Fruit fly (Drosophila melanogaster) whole organism, embryonic: ENCODE measurements around the gene tinc.

Experiments used
- Atf3 ChIP-seq: fragments of 200-800 bp; sonication (Bioruptor generic); optimal IDR thresholded peaks from 3 replicates; lab custom pipeline; 2016; ENCODE audit warnings: missing biosample characterization, missing genetic modification characterization
- Awh ChIP-seq: fragments of 200-800 bp; sonication (Bioruptor generic); IDR thresholded peaks from 2 replicates; pipeline ENCODE4, ENCODE4 v1.3.6; 2022; ENCODE audit warnings: missing biosample characterization, missing genetic modification characterization
- B-H2 ChIP-seq: fragments of 200-800 bp; sonication (Bioruptor generic); optimal IDR thresholded peaks from 2 replicates; lab custom pipeline; 2018; ENCODE audit warnings: missing biosample characterization, mild to moderate bottlenecking, missing genetic modification characterization
- CG10431 ChIP-seq: fragments of 200-800 bp; sonication (Bioruptor generic); optimal IDR thresholded peaks from 3 replicates; lab custom pipeline; 2018; ENCODE audit warnings: missing biosample characterization, mild to moderate bottlenecking, missing genetic modification characterization
- CG10543 ChIP-seq: fragments of 200-800 bp; sonication (Bioruptor generic); optimal IDR thresholded peaks from 3 replicates; lab custom pipeline; 2017; ENCODE audit warnings: missing biosample characterization, mild to moderate bottlenecking, missing genetic modification characterization, moderate library complexity
- CG10959 ChIP-seq: fragments of 200-800 bp; sonication (Bioruptor generic); IDR thresholded peaks from 2 replicates; pipeline ENCODE4 v1.3.6; 2022; ENCODE audit warnings: missing biosample characterization, missing genetic modification characterization
- CG10979 ChIP-seq: fragments of 200-800 bp; sonication (Bioruptor generic); optimal IDR thresholded peaks from 2 replicates; lab custom pipeline; 2018; ENCODE audit warnings: missing biosample characterization, mild to moderate bottlenecking, missing genetic modification characterization, moderate library complexity
- CG15011 ChIP-seq: fragments of 200-800 bp; sonication (Bioruptor generic); optimal IDR thresholded peaks from 3 replicates; lab custom pipeline; 2018; ENCODE audit warnings: missing biosample characterization, mild to moderate bottlenecking, missing genetic modification characterization
- CG17802 ChIP-seq: fragments of 200-800 bp; sonication (Bioruptor generic); optimal IDR thresholded peaks from 2 replicates; lab custom pipeline; 2018; ENCODE audit warnings: missing biosample characterization, mild to moderate bottlenecking, missing genetic modification characterization, moderate library complexity
- CG18476 ChIP-seq: fragments of 200-800 bp; sonication (Bioruptor generic); optimal IDR thresholded peaks from 2 replicates; lab custom pipeline; 2016; ENCODE audit warnings: missing biosample characterization, mild to moderate bottlenecking, missing genetic modification characterization
- CG31388 ChIP-seq: fragments of 200-800 bp; sonication (Bioruptor generic); optimal IDR thresholded peaks from 2 replicates; lab custom pipeline; 2016; ENCODE audit warnings: missing biosample characterization, missing genetic modification characterization
- CG3163 ChIP-seq: fragments of 200-800 bp; sonication (Bioruptor generic); optimal IDR thresholded peaks from 3 replicates; lab custom pipeline; 2016; ENCODE audit warnings: missing biosample characterization, missing genetic modification characterization
- CG4730 ChIP-seq: fragments of 200-800 bp; sonication (Bioruptor generic); IDR thresholded peaks from 2 replicates; pipeline ENCODE4 v1.3.6; 2022; ENCODE audit warnings: missing biosample characterization, missing genetic modification characterization
- CG5180 ChIP-seq: fragments of 200-800 bp; sonication (Bioruptor generic); optimal IDR thresholded peaks from 3 replicates; lab custom pipeline; 2017; ENCODE audit warnings: missing biosample characterization, missing genetic modification characterization, mild to moderate bottlenecking, moderate library complexity, missing genetic modification reagents
- CG6765 ChIP-seq: fragments of 200-800 bp; sonication (Bioruptor generic); optimal IDR thresholded peaks from 3 replicates; lab custom pipeline; 2017; ENCODE audit warnings: missing biosample characterization, mild to moderate bottlenecking, missing genetic modification characterization
- CG7928 ChIP-seq: fragments of 200-800 bp; sonication (Bioruptor generic); optimal IDR thresholded peaks from 2 replicates; lab custom pipeline; 2017; ENCODE audit warnings: missing biosample characterization, mild to moderate bottlenecking, missing genetic modification characterization
- CG8388 ChIP-seq: fragments of 200-800 bp; sonication (Bioruptor generic); optimal IDR thresholded peaks from 2 replicates; lab custom pipeline; 2019; ENCODE audit warnings: missing biosample characterization, mild to moderate bottlenecking, missing genetic modification characterization, moderate library complexity
- CoRest ChIP-seq: fragments of 200-800 bp; sonication (Bioruptor generic); optimal IDR thresholded peaks from 3 replicates; lab custom pipeline; 2018; ENCODE audit warnings: missing biosample characterization, mild to moderate bottlenecking, missing genetic modification characterization, moderate library complexity
- Dfd ChIP-seq, 2 experiments: fragments of >200 bp; optimal IDR thresholded peaks; 2 replicates each; lab custom pipeline; 2017; ENCODE audit warnings: missing biosample characterization in 2 of 2, missing genetic modification characterization in 2 of 2
- Doc2 ChIP-seq: fragments of 200-800 bp; sonication (Bioruptor generic); IDR thresholded peaks from 2 replicates; pipeline ENCODE4 v1.3.6; 2022; ENCODE audit warnings: missing biosample characterization, missing genetic modification characterization
- E2f1 ChIP-seq: fragments of 200-800 bp; sonication (Bioruptor generic); IDR thresholded peaks from 2 replicates; pipeline ENCODE4 v1.3.6; 2022; ENCODE audit warnings: missing biosample characterization, missing genetic modification characterization
- Fer1 ChIP-seq: fragments of 200-800 bp; sonication (Bioruptor generic); optimal IDR thresholded peaks from 2 replicates; lab custom pipeline; 2017; ENCODE audit warnings: missing biosample characterization, mild to moderate bottlenecking, missing genetic modification characterization
- Gug ChIP-seq: fragments of 200-800 bp; sonication (Bioruptor generic); IDR thresholded peaks from 4 replicates; pipeline ENCODE4 v1.3.6; 2022; ENCODE audit warnings: missing biosample characterization, missing genetic modification characterization
- HHEX ChIP-seq: fragments of 200-800 bp; sonication (Bioruptor generic); optimal IDR thresholded peaks from 3 replicates; lab custom pipeline; 2017; ENCODE audit warnings: missing biosample characterization, mild to moderate bottlenecking, missing genetic modification characterization, missing genetic modification reagents
- Hr39 ChIP-seq: fragments of >200 bp; optimal IDR thresholded peaks from 2 replicates; lab custom pipeline; 2017
- Hr51 ChIP-seq, 2 experiments: fragments of 200-800 bp; sonication (Bioruptor generic); optimal IDR thresholded peaks; 2 replicates in 1 of 2; 3 replicates in 1 of 2; lab custom pipeline; 2016 to 2018; ENCODE audit warnings: missing biosample characterization in 2 of 2, missing genetic modification characterization in 2 of 2, mild to moderate bottlenecking in 1 of 2, moderate library complexity in 1 of 2
- Lpt ChIP-seq: fragments of >200 bp; optimal IDR thresholded peaks from 2 replicates; lab custom pipeline; 2018; ENCODE audit warnings: missing biosample characterization, missing genetic modification characterization
- Med ChIP-seq: fragments of 200-800 bp; sonication (Bioruptor generic); peaks from one replicate; lab custom pipeline; 2016; ENCODE audit warnings: missing biosample characterization, missing genetic modification characterization, mild to moderate bottlenecking, inconsistent platforms, moderate library complexity
- NK7.1 ChIP-seq: fragments of 200-800 bp; sonication (Bioruptor generic); optimal IDR thresholded peaks from 3 replicates; lab custom pipeline; 2016; ENCODE audit warnings: missing biosample characterization, missing genetic modification characterization
- Sry-β ChIP-seq: fragments of 200-800 bp; sonication (Bioruptor generic); optimal IDR thresholded peaks from 2 replicates; lab custom pipeline; 2018; ENCODE audit warnings: missing biosample characterization, mild to moderate bottlenecking, missing genetic modification characterization, moderate library complexity
- TFAM ChIP-seq: fragments of 200-800 bp; sonication (Bioruptor generic); optimal IDR thresholded peaks from 2 replicates; lab custom pipeline; 2017; ENCODE audit warnings: missing biosample characterization, missing genetic modification characterization, inconsistent platforms
- Tbp ChIP-seq: fragments of >200 bp; optimal IDR thresholded peaks from 2 replicates; lab custom pipeline; 2018; ENCODE audit warnings: missing biosample characterization, missing genetic modification characterization
- Xrp1 ChIP-seq: fragments of 200-800 bp; sonication (Bioruptor generic); IDR thresholded peaks from 2 replicates; pipeline ENCODE4 v1.3.6; 2022; ENCODE audit warnings: missing biosample characterization, missing genetic modification characterization
- bigmax ChIP-seq: fragments of 200-800 bp; sonication (Bioruptor generic); optimal IDR thresholded peaks from 2 replicates; lab custom pipeline; 2018; ENCODE audit warnings: missing biosample characterization, mild to moderate bottlenecking, missing genetic modification characterization
- bowl ChIP-seq: fragments of 200-800 bp; sonication (Bioruptor generic); IDR thresholded peaks from 2 replicates; pipeline ENCODE4 v1.3.6; 2022; ENCODE audit warnings: missing biosample characterization, missing genetic modification characterization
- br ChIP-seq: fragments of >200 bp; optimal IDR thresholded peaks from 2 replicates; lab custom pipeline; 2017
- chif ChIP-seq, 2 experiments: fragments of 200-800 bp; sonication (Bioruptor generic); optimal IDR thresholded peaks; 3 replicates each; lab custom pipeline; 2016; ENCODE audit warnings: missing biosample characterization in 2 of 2, missing genetic modification characterization in 2 of 2
- dpn ChIP-seq, 2 experiments: fragments of 200-800 bp; sonication (Bioruptor generic); optimal IDR thresholded peaks; 3 replicates each; lab custom pipeline; 2016; ENCODE audit warnings: missing biosample characterization in 2 of 2, missing genetic modification characterization in 2 of 2
- fd64A ChIP-seq: fragments of 200-800 bp; sonication (Bioruptor generic); optimal IDR thresholded peaks from 3 replicates; lab custom pipeline; 2018; ENCODE audit warnings: missing biosample characterization, mild to moderate bottlenecking, missing genetic modification characterization
- ftz-f1 ChIP-seq: fragments of 200-800 bp; sonication (Bioruptor generic); optimal IDR thresholded peaks from 2 replicates; lab custom pipeline; 2016; ENCODE audit warnings: missing biosample characterization, missing genetic modification characterization
- gsb-n ChIP-seq: fragments of 200-800 bp; sonication (Bioruptor generic); optimal IDR thresholded peaks from 3 replicates; lab custom pipeline; 2018; ENCODE audit warnings: missing biosample characterization, mild to moderate bottlenecking, missing genetic modification characterization
- hbn ChIP-seq: fragments of 200-800 bp; sonication (Bioruptor generic); IDR thresholded peaks from 2 replicates; pipeline ENCODE4 v1.3.6; 2022; ENCODE audit warnings: missing biosample characterization, missing genetic modification characterization; ENCODE audit not compliant: partially characterized antibody
- hth ChIP-seq: fragments of >200 bp; optimal IDR thresholded peaks from 2 replicates; lab custom pipeline; 2017; ENCODE audit warnings: inconsistent platforms
- maf-S ChIP-seq: fragments of 200-800 bp; sonication (Bioruptor generic); optimal IDR thresholded peaks from 2 replicates; lab custom pipeline; 2016; ENCODE audit warnings: missing biosample characterization, missing genetic modification characterization
- otp ChIP-seq: fragments of 200-800 bp; sonication (Bioruptor generic); IDR thresholded peaks from 3 replicates; pipeline ENCODE4, ENCODE4 v1.3.6; 2022; ENCODE audit warnings: missing biosample characterization, missing genetic modification characterization
- p53 ChIP-seq: fragments of 200-800 bp; sonication (Bioruptor generic); optimal IDR thresholded peaks from 2 replicates; lab custom pipeline; 2016; ENCODE audit warnings: missing biosample characterization, missing genetic modification characterization
- phol ChIP-seq: fragments of 200-800 bp; sonication (Bioruptor generic); optimal IDR thresholded peaks from 3 replicates; lab custom pipeline; 2018; ENCODE audit warnings: missing biosample characterization, mild to moderate bottlenecking, missing genetic modification characterization, moderate library complexity
- schlank ChIP-seq: fragments of 200-800 bp; sonication (Bioruptor generic); optimal IDR thresholded peaks from 2 replicates; lab custom pipeline; 2018; ENCODE audit warnings: missing biosample characterization, mild to moderate bottlenecking, missing genetic modification characterization
- sens ChIP-seq: fragments of 200-800 bp; sonication (Bioruptor generic); peaks from one replicate; lab custom pipeline; 2016; ENCODE audit warnings: missing biosample characterization, missing genetic modification characterization
- sim ChIP-seq: fragments of 200-800 bp; sonication (Bioruptor generic); IDR thresholded peaks from 2 replicates; pipeline ENCODE4 v1.3.6; 2022; ENCODE audit warnings: missing biosample characterization, missing genetic modification characterization
- sqz ChIP-seq: fragments of 200-800 bp; sonication (Bioruptor generic); optimal IDR thresholded peaks from 3 replicates; lab custom pipeline; 2018; ENCODE audit warnings: missing biosample characterization, mild to moderate bottlenecking, missing genetic modification characterization
- sug ChIP-seq: fragments of 200-800 bp; optimal IDR thresholded peaks from 2 replicates; lab custom pipeline; 2019; ENCODE audit warnings: missing biosample characterization, mild to moderate bottlenecking, missing genetic modification characterization, moderate library complexity
- tup ChIP-seq: fragments of 200-800 bp; sonication (Bioruptor generic); optimal IDR thresholded peaks from 2 replicates; lab custom pipeline; 2016; ENCODE audit warnings: missing biosample characterization, mild to moderate bottlenecking, missing genetic modification characterization, moderate library complexity

Gene tinc

dm6 chr3R:17849178-17849577 is 37.8 kb downstream of the tinc start (continued):
- TF ChIP-seq CoRest (tag; lab: Kevin White, UChicago) (no peak), CG10979 (tag; lab: Kevin White, UChicago) (peak; percentile 17), schlank (tag; lab: Kevin White, UChicago) (no peak), Doc2 (GFP tag; lab: Robert Waterston, UW) (no peak), Atf3 (GFP tag; lab: Kevin White, UChicago) (no peak), maf-S (GFP tag; lab: Kevin White, UChicago) (no peak), ftz-f1 (GFP tag; lab: Kevin White, UChicago) (no peak), Lpt (GFP tag; lab: Kevin White, UChicago) (no peak), Fer1 (no peak), TFAM (GFP tag; lab: Kevin White, UChicago) (no peak), sim (GFP tag; lab: Robert Waterston, UW) (no peak), CG17802 (tag; lab: Kevin White, UChicago) (no peak), otp (GFP tag; lab: Robert Waterston, UW) (no peak), Xrp1 (GFP tag; lab: Robert Waterston, UW) (no peak; the same call in 1 of the 2 replicates), CG10959 (GFP tag; lab: Robert Waterston, UW) (no peak), bowl (no peak), phol (tag; lab: Kevin White, UChicago) (peak; percentile 27), dpn (GFP tag; optimal IDR thresholded peaks at IDR 0.05; lab: Kevin White, UChicago) (peak in 1 of 2 experiments; percentile 2), CG3163 (no peak), CG6765 (GFP tag; lab: Kevin White, UChicago) (no peak), Dfd (GFP tag; optimal IDR thresholded peaks at IDR 0.05; lab: Kevin White, UChicago) (no peak), NK7.1 (GFP tag; lab: Kevin White, UChicago) (no peak), HHEX (GFP tag; lab: Kevin White, UChicago) (peak; percentile 17), hbn (no peak), gsb-n (tag; lab: Kevin White, UChicago) (no peak), CG8388 (GFP tag; lab: Kevin White, UChicago) (peak; percentile 21), CG7928 (no peak), CG10431 (GFP tag; lab: Kevin White, UChicago) (no peak), br (lab: Kevin White, UChicago) (no peak), sqz (GFP tag; lab: Kevin White, UChicago) (no peak), sug (tag; lab: Kevin White, UChicago) (no peak), CG18476 (no peak), B-H2 (GFP tag; lab: Kevin White, UChicago) (no peak), Awh (GFP tag; lab: Robert Waterston, UW) (no peak), E2f1 (GFP tag; lab: Robert Waterston, UW) (no peak), hth (no peak), Tbp (GFP tag; lab: Kevin White, UChicago) (no peak), Hr39 (lab: Kevin White, UChicago) (no peak), Sry-β (GFP tag; lab: Kevin White, UChicago) (no peak), tup (GFP tag; lab: Kevin White, UChicago) (no peak), sens (GFP tag; lab: Kevin White, UChicago) (peak; percentile 74), Gug (GFP tag; lab: Robert Waterston, UW) (no peak), CG5180 (GFP tag; lab: Kevin White, UChicago) (no peak), CG15011 (no peak), bigmax (no peak), fd64A (GFP tag; lab: Kevin White, UChicago) (no peak), CG10543 (GFP tag; lab: Kevin White, UChicago) (no peak), Med (GFP tag; lab: Kevin White, UChicago) (no peak), chif (GFP tag; optimal IDR thresholded peaks at IDR 0.05; lab: Kevin White, UChicago) (no peak), CG31388 (GFP tag; lab: Kevin White, UChicago) (no peak), p53 (no peak), Hr51 (GFP tag; optimal IDR thresholded peaks at IDR 0.05; lab: Kevin White, UChicago) (peak in 1 of 2 experiments; percentile 42), CG4730 (no peak)
